Worm (Caenorhabditis elegans): ENCODE measurements around the gene ugt-59.
A peak's percentile ranks its signal among the peaks of the same experiment; 100 is the strongest.

Gene ugt-59

ce11 chrIV:10388263-10388662 lies 27.8 kb downstream of the ugt-59 start, which contains the start of gene R10H10.3 (continued):
- TF ChIP-seq dmd-9 (GFP tag; IDR thresholded peaks at IDR 0.05) (no peak), rbr-2 (tag; optimal IDR thresholded peaks at IDR 0.05) (no peak)

- TF ChIP-seq unc-62 (GFP tag; optimal IDR thresholded peaks at IDR 0.05 in 1 of 2) (peak in 1 of 2 experiments; percentile 24), unc-62 (tag; optimal IDR thresholded peaks at IDR 0.05) (no peak), mxl-2 (GFP tag; conservative IDR thresholded peaks at IDR 0.05) (no peak)
Observed at ce11 chrIV:10391827-10392226, 31.4 kb downstream of the ugt-59 start, which contains the start of gene spe-26. Gene spe-26, minus strand, starts transcription at chrIV:10391927.

ce11 chrIV:10394858-10395257 lies 34.4 kb downstream of the ugt-59 start, which contains the start of gene R10H10.4:
Gene R10H10.4, minus strand, starts transcription at chrIV:10394958.
- TF ChIP-seq set-16 (GFP tag; IDR thresholded peaks at IDR 0.05) (no peak), daf-16 (GFP tag; optimal IDR thresholded peaks at IDR 0.05) (no peak), daf-16 (tag; optimal IDR thresholded peaks at IDR 0.05) (no peak), D1046.2 (GFP tag; IDR thresholded peaks at IDR 0.05) (no peak), nhr-25 (tag; optimal IDR thresholded peaks at IDR 0.05; ENCODE audit: borderline replicate concordance, insufficient read depth) (no peak), nhr-6 (tag; optimal IDR thresholded peaks at IDR 0.05) (no peak), lin-1 (GFP tag; IDR thresholded peaks at IDR 0.05) (no peak), snpc-4 (tag; optimal IDR thresholded peaks at IDR 0.05) (no peak), F37D6.2 (tag; optimal IDR thresholded peaks at IDR 0.05) (no peak), zfp-3 (GFP tag; conservative IDR thresholded peaks at IDR 0.05) (no peak)

- TF ChIP-seq ces-1 (GFP tag; optimal IDR thresholded peaks at IDR 0.05) = peak; percentile 38
- peak; percentile 10 for TF ChIP-seq fkh-10 (GFP tag; optimal IDR thresholded peaks at IDR 0.05)
- TF ChIP-seq nhr-10 (tag; optimal IDR thresholded peaks at IDR 0.05) = no peak
- TF ChIP-seq php-3 (GFP tag; IDR thresholded peaks at IDR 0.05) = no peak
Observed at ce11 chrIV:10396827-10397226, 36.4 kb downstream of the ugt-59 start.

ce11 chrIV:10398244-10398643 lies 37.8 kb downstream of the ugt-59 start:
- TF ChIP-seq nhr-111 (GFP tag; optimal IDR thresholded peaks at IDR 0.05) (no peak), duxl-1 (tag; optimal IDR thresholded peaks at IDR 0.05; ENCODE audit: poor library complexity) (no peak), F10B5.3 (tag; optimal IDR thresholded peaks at IDR 0.05) (no peak), ces-1 (GFP tag; optimal IDR thresholded peaks at IDR 0.05) (peak; percentile 28), gei-8 (GFP tag; optimal IDR thresholded peaks at IDR 0.05) (no peak), aha-1 (tag) (peak; percentile 95), hmg-1.1 (GFP tag; IDR thresholded peaks at IDR 0.05) (0 out of 2 replicates have a peak, but pooled peaks have one; percentile 7), lin-38 (GFP tag; IDR thresholded peaks at IDR 0.05) (no peak), ctbp-1 (GFP tag; IDR thresholded peaks at IDR 0.05) (0 out of 2 replicates have a peak, but pooled peaks have one; percentile 22), lin-1 (GFP tag; IDR thresholded peaks at IDR 0.05) (no peak)

ce11 chrIV:10403193-10404058 lies 43.0 kb downstream of the ugt-59 start, which contains the start of gene gpa-7:
Gene gpa-7, plus strand, starts transcription at chrIV:10404008.
- TF ChIP-seq hlh-11 (tag; optimal IDR thresholded peaks at IDR 0.05) (no peak), nhr-102 (tag; optimal IDR thresholded peaks at IDR 0.05) (no peak), hlh-30 (tag; optimal IDR thresholded peaks at IDR 0.05; ENCODE audit: insufficient read depth) (peak; percentile 48), egl-27 (tag; optimal IDR thresholded peaks at IDR 0.05) (no peak), mxl-2 (GFP tag; conservative IDR thresholded peaks at IDR 0.05) (no peak), mep-1 (tag; optimal IDR thresholded peaks at IDR 0.05) (peak; percentile 59), ctbp-1 (GFP tag; IDR thresholded peaks at IDR 0.05) (peak; percentile 89), nhr-11 (tag; optimal IDR thresholded peaks at IDR 0.05) (peak; percentile 66), arid-1 (GFP tag; conservative IDR thresholded peaks at IDR 0.05) (no peak), ceh-32 (tag; optimal IDR thresholded peaks at IDR 0.05; ENCODE audit: poor library complexity) (peak; percentile 45), aly-2 (tag; optimal IDR thresholded peaks at IDR 0.05) (no peak), rbr-2 (tag; optimal IDR thresholded peaks at IDR 0.05) (peak; percentile 88), lin-29 (GFP tag; IDR thresholded peaks at IDR 0.05) (no peak), daf-19 (GFP tag; conservative IDR thresholded peaks at IDR 0.05) (no peak), ztf-11 (tag; optimal IDR thresholded peaks at IDR 0.05) (no peak), mes-2 (tag; optimal IDR thresholded peaks at IDR 0.05; ENCODE audit: poor library complexity, severe bottlenecking) (no peak)
